Worm (Caenorhabditis elegans): Measurements from ENCODE around the gene col-184.

ce11 chrX:13435790-13436472 lies 33.3 kb upstream of the col-184 start, which contains the start of gene jmjd-3.3:
- no peak for TF ChIP-seq nhr-90 (tag; optimal IDR thresholded peaks at IDR 0.05)
- TF ChIP-seq ztf-22 (GFP tag; optimal IDR thresholded peaks at IDR 0.05): no peak
- TF ChIP-seq lin-35 (GFP tag; optimal IDR thresholded peaks at IDR 0.05): no peak
- no peak for TF ChIP-seq cebp-2 (GFP tag; IDR thresholded peaks at IDR 0.05)
